Fruit fly (Drosophila melanogaster) whole organism, embryonic: Measurements from ENCODE around the gene CG12147.

Source experiments
- Asciz ChIP-seq: fragments of 200-800 bp; sonication (Bioruptor generic); optimal IDR thresholded peaks from 2 replicates; lab custom pipeline; 2017; ENCODE audit warnings: missing biosample characterization, mild to moderate bottlenecking, missing genetic modification characterization, missing genetic modification reagents
- CG1024 ChIP-seq: fragments of 200-800 bp; sonication (Bioruptor generic); IDR thresholded peaks from 2 replicates; pipeline ENCODE4 v1.3.6; 2022; ENCODE audit warnings: missing biosample characterization, missing genetic modification characterization
- CG13424 ChIP-seq: fragments of 200-800 bp; sonication (Bioruptor generic); optimal IDR thresholded peaks from 2 replicates; lab custom pipeline; 2019; ENCODE audit warnings: missing biosample characterization, mild to moderate bottlenecking, missing genetic modification characterization, moderate library complexity
- CG1602 ChIP-seq: fragments of 200-800 bp; sonication (Bioruptor generic); optimal IDR thresholded peaks from 3 replicates; lab custom pipeline; 2016; ENCODE audit warnings: missing biosample characterization, missing genetic modification characterization
- CG16813 ChIP-seq: fragments of 200-800 bp; sonication (Bioruptor generic); IDR thresholded peaks from 3 replicates; pipeline ENCODE4 v1.3.6; 2022; ENCODE audit warnings: missing biosample characterization, missing genetic modification characterization; ENCODE audit not compliant: partially characterized antibody
- CG18011 ChIP-seq: fragments of 200-800 bp; sonication (Bioruptor generic); optimal IDR thresholded peaks from 2 replicates; lab custom pipeline; 2017; ENCODE audit warnings: missing biosample characterization, missing genetic modification characterization, mild to moderate bottlenecking, moderate library complexity, missing genotype
- CG7745 ChIP-seq: fragments of 200-800 bp; sonication (Bioruptor generic); optimal IDR thresholded peaks from 2 replicates; lab custom pipeline; 2018; ENCODE audit warnings: missing biosample characterization, mild to moderate bottlenecking, missing genetic modification characterization, moderate library complexity
- CG7987 ChIP-seq: fragments of 200-800 bp; sonication (Bioruptor generic); optimal IDR thresholded peaks from 2 replicates; lab custom pipeline; 2018; ENCODE audit warnings: missing biosample characterization, mild to moderate bottlenecking, missing genetic modification characterization, moderate library complexity
- CG9932 ChIP-seq: fragments of 200-800 bp; sonication (Bioruptor generic); IDR thresholded peaks from 2 replicates; pipeline ENCODE4 v1.3.6; 2022; ENCODE audit warnings: missing biosample characterization, missing genetic modification characterization
- CHES-1-like ChIP-seq: fragments of 200-800 bp; sonication (Bioruptor generic); optimal IDR thresholded peaks from 2 replicates; lab custom pipeline; 2016; ENCODE audit warnings: missing biosample characterization, missing genetic modification characterization
- Dp ChIP-seq: fragments of 200-800 bp; sonication (Bioruptor generic); optimal IDR thresholded peaks from 2 replicates; lab custom pipeline; 2018; ENCODE audit warnings: missing biosample characterization, mild to moderate bottlenecking, missing genetic modification characterization, moderate library complexity
- Fer2 ChIP-seq: fragments of 200-800 bp; sonication (Bioruptor generic); optimal IDR thresholded peaks from 2 replicates; lab custom pipeline; 2018; ENCODE audit warnings: missing biosample characterization, mild to moderate bottlenecking, missing genetic modification characterization, moderate library complexity
- ken ChIP-seq: fragments of 200-800 bp; sonication (Bioruptor generic); IDR thresholded peaks from 3 replicates; pipeline ENCODE4 v1.3.6; 2022; ENCODE audit warnings: missing biosample characterization, missing genetic modification characterization
- org-1 ChIP-seq: fragments of 200-800 bp; sonication (Bioruptor generic); optimal IDR thresholded peaks from 2 replicates; lab custom pipeline; 2017; ENCODE audit warnings: missing biosample characterization, missing genetic modification characterization

DNA sequence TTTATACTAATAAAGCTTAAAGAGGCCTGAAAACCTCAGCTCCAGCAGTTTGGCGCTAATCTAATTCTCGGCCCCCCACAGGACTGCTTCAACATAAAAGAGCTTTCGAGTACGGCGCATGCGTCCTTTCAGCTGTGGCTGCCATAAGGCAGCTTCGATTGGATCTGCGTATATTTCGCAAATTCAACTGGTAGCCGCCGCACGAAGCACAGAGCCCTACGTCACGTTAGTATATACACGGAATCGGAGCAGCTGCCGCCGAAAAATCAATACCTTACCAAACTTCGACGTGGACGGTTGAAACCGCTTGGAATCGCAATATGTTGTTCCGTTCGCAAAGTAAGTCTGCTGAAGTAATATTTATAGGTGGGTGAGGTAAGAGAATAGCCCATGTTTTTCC, 50.4 kb downstream of the CG12147 start, which contains the start of gene 7B2:
- TF ChIP-seq CG18011 (GFP tag; lab: Kevin White, UChicago) (no peak), CHES-1-like (no peak), CG7745 (tag; lab: Kevin White, UChicago) (no peak), ken (GFP tag; lab: Robert Waterston, UW) (no peak), CG1024 (GFP tag; lab: Robert Waterston, UW) (no peak), Asciz (no peak), Dp (GFP tag; lab: Kevin White, UChicago) (peak; percentile 2), CG7987 (GFP tag; lab: Kevin White, UChicago) (no peak), CG13424 (no peak), org-1 (no peak), CG9932 (no peak), CG16813 (no peak), CG1602 (GFP tag; lab: Kevin White, UChicago) (no peak), Fer2 (no peak)
